Fruit fly (Drosophila melanogaster) whole organism, embryonic: Measurements from ENCODE around the gene mGluR.

ENCODE experiments used
- Abd-B ChIP-seq: fragments of 200-800 bp; sonication (Bioruptor generic); optimal IDR thresholded peaks from 2 replicates; lab custom pipeline; 2018; ENCODE audit warnings: missing biosample characterization, mild to moderate bottlenecking, missing genetic modification characterization, moderate library complexity
- Asciz ChIP-seq: fragments of 200-800 bp; sonication (Bioruptor generic); optimal IDR thresholded peaks from 2 replicates; lab custom pipeline; 2017; ENCODE audit warnings: missing biosample characterization, mild to moderate bottlenecking, missing genetic modification characterization, missing genetic modification reagents
- BEAF-32 ChIP-seq: fragments of 200-800 bp; sonication (Bioruptor generic); optimal IDR thresholded peaks from 3 replicates; lab custom pipeline; 2017; ENCODE audit warnings: missing biosample characterization, missing genetic modification characterization, mild to moderate bottlenecking, moderate library complexity, missing genetic modification reagents
- CG1024 ChIP-seq: fragments of 200-800 bp; sonication (Bioruptor generic); IDR thresholded peaks from 2 replicates; pipeline ENCODE4 v1.3.6; 2022; ENCODE audit warnings: missing biosample characterization, missing genetic modification characterization
- CG10654 ChIP-seq: fragments of 200-800 bp; sonication (Bioruptor generic); optimal IDR thresholded peaks from 2 replicates; lab custom pipeline; 2016; ENCODE audit warnings: missing biosample characterization, missing genetic modification characterization
- CG11560 ChIP-seq: fragments of 200-800 bp; sonication (Bioruptor generic); IDR thresholded peaks from 3 replicates; pipeline ENCODE4 v1.3.6; 2022; ENCODE audit warnings: missing biosample characterization, missing genetic modification characterization
- CG11695 ChIP-seq: fragments of 200-800 bp; sonication (Bioruptor generic); IDR thresholded peaks from 3 replicates; pipeline ENCODE4 v1.3.6; 2022; ENCODE audit warnings: missing biosample characterization, missing genetic modification characterization
- CG1233 ChIP-seq: fragments of 200-800 bp; sonication (Bioruptor generic); optimal IDR thresholded peaks from 4 replicates; lab custom pipeline; 2018; ENCODE audit warnings: missing biosample characterization, mild to moderate bottlenecking, missing genetic modification characterization
- CG12744 ChIP-seq: fragments of 200-800 bp; sonication (Bioruptor generic); optimal IDR thresholded peaks from 2 replicates; lab custom pipeline; 2016; ENCODE audit warnings: missing biosample characterization, missing genetic modification characterization
- CG13775 ChIP-seq: fragments of 200-800 bp; sonication (Bioruptor generic); optimal IDR thresholded peaks from 3 replicates; lab custom pipeline; 2017; ENCODE audit warnings: missing biosample characterization, mild to moderate bottlenecking, missing genetic modification characterization
- CG15269 ChIP-seq: fragments of 200-800 bp; sonication (Bioruptor generic); optimal IDR thresholded peaks from 2 replicates; lab custom pipeline; 2018; ENCODE audit warnings: missing biosample characterization, mild to moderate bottlenecking, missing genetic modification characterization, moderate library complexity
- CG17829 ChIP-seq: fragments of 200-800 bp; optimal IDR thresholded peaks from 2 replicates; lab custom pipeline; 2019; ENCODE audit warnings: missing biosample characterization, mild to moderate bottlenecking, missing genetic modification characterization, moderate library complexity
- CG2889 ChIP-seq: fragments of 200-800 bp; sonication (Bioruptor generic); IDR thresholded peaks from 3 replicates; pipeline ENCODE4 v1.3.6; 2022; ENCODE audit warnings: missing biosample characterization, missing genetic modification characterization
- CG3163 ChIP-seq: fragments of 200-800 bp; sonication (Bioruptor generic); optimal IDR thresholded peaks from 3 replicates; lab custom pipeline; 2016; ENCODE audit warnings: missing biosample characterization, missing genetic modification characterization
- CG4820 ChIP-seq: fragments of 200-800 bp; sonication (Bioruptor generic); optimal IDR thresholded peaks from 3 replicates; lab custom pipeline; 2016; ENCODE audit warnings: missing biosample characterization, missing genetic modification characterization
- CG6689 ChIP-seq: fragments of 200-800 bp; sonication (Bioruptor generic); IDR thresholded peaks from 2 replicates; pipeline ENCODE4 v1.3.6; 2022; ENCODE audit warnings: missing biosample characterization, missing genetic modification characterization
- CG6791 ChIP-seq: fragments of 200-800 bp; sonication (Bioruptor generic); IDR thresholded peaks from 3 replicates; pipeline ENCODE4 v1.3.6; 2022; ENCODE audit warnings: missing biosample characterization, missing genetic modification characterization; ENCODE audit not compliant: partially characterized antibody
- CG7556 ChIP-seq: fragments of 200-800 bp; sonication (Bioruptor generic); optimal IDR thresholded peaks from 2 replicates; lab custom pipeline; 2017; ENCODE audit warnings: missing biosample characterization, mild to moderate bottlenecking, missing genetic modification characterization
- CG8924 ChIP-seq: fragments of 200-800 bp; optimal IDR thresholded peaks from 3 replicates; lab custom pipeline; 2019; ENCODE audit warnings: missing biosample characterization, mild to moderate bottlenecking, missing genetic modification characterization, moderate library complexity
- CTCF ChIP-seq: fragments of 200-800 bp; sonication (Bioruptor generic); optimal IDR thresholded peaks from 2 replicates; lab custom pipeline; 2017; ENCODE audit warnings: missing biosample characterization, mild to moderate bottlenecking, missing genetic modification characterization, moderate library complexity
- CkIIα-i1 ChIP-seq: fragments of 200-800 bp; sonication (Bioruptor generic); IDR thresholded peaks from 2 replicates; pipeline ENCODE4 v1.3.6; 2022; ENCODE audit warnings: missing biosample characterization, missing genetic modification characterization
- Eip74EF ChIP-seq, 2 experiments: fragments of 200-800 bp in 1 of 2; fragments of >200 bp in 1 of 2; sonication (Bioruptor generic) in 1 of 2; optimal IDR thresholded peaks; 2 replicates each; lab custom pipeline; 2017 to 2019; ENCODE audit warnings: missing biosample characterization in 2 of 2, missing genetic modification characterization in 2 of 2, mild to moderate bottlenecking in 1 of 2, moderate library complexity in 1 of 2
- Hey ChIP-seq: fragments of 200-800 bp; sonication (Bioruptor generic); optimal IDR thresholded peaks from 3 replicates; lab custom pipeline; 2018; ENCODE audit warnings: missing biosample characterization, mild to moderate bottlenecking, missing genetic modification characterization
- HmgZ ChIP-seq: fragments of 200-800 bp; sonication (Bioruptor generic); optimal IDR thresholded peaks from 2 replicates; lab custom pipeline; 2018; ENCODE audit warnings: missing biosample characterization, mild to moderate bottlenecking, missing genetic modification characterization
- Hmx ChIP-seq: fragments of 200-800 bp; sonication (Bioruptor generic); optimal IDR thresholded peaks from 2 replicates; lab custom pipeline; 2016; ENCODE audit warnings: missing biosample characterization, missing genetic modification characterization
- Hr3 ChIP-seq: fragments of 200-800 bp; sonication (Bioruptor generic); optimal IDR thresholded peaks from 3 replicates; lab custom pipeline; 2016; ENCODE audit warnings: missing biosample characterization, missing genetic modification characterization
- Meics ChIP-seq: fragments of 200-800 bp; sonication (Bioruptor generic); optimal IDR thresholded peaks from 2 replicates; lab custom pipeline; 2017; ENCODE audit warnings: missing biosample characterization, mild to moderate bottlenecking, missing genetic modification characterization
- NK7.1 ChIP-seq: fragments of 200-800 bp; sonication (Bioruptor generic); optimal IDR thresholded peaks from 3 replicates; lab custom pipeline; 2016; ENCODE audit warnings: missing biosample characterization, missing genetic modification characterization
- Nf-YA ChIP-seq: fragments of 200-800 bp; sonication (Bioruptor generic); IDR thresholded peaks from 2 replicates; pipeline ENCODE4 v1.3.6; 2022; ENCODE audit warnings: missing biosample characterization, missing genetic modification characterization
- Sin3A ChIP-seq: fragments of >200 bp; optimal IDR thresholded peaks from 2 replicates; lab custom pipeline; 2018
- Ssrp ChIP-seq: fragments of 200-800 bp; sonication (Bioruptor generic); optimal IDR thresholded peaks from 2 replicates; lab custom pipeline; 2018; ENCODE audit warnings: missing biosample characterization, mild to moderate bottlenecking, missing genetic modification characterization, moderate library complexity
- ab ChIP-seq: fragments of 200-800 bp; sonication (Bioruptor generic); optimal IDR thresholded peaks from 2 replicates; lab custom pipeline; 2016; ENCODE audit warnings: missing biosample characterization, missing genetic modification characterization
- al ChIP-seq: fragments of 200-800 bp; sonication (Bioruptor generic); IDR thresholded peaks from 2 replicates; pipeline ENCODE4 v1.3.6; 2022; ENCODE audit warnings: missing biosample characterization, missing genetic modification characterization
- ara ChIP-seq: fragments of 200-800 bp; sonication (Bioruptor generic); IDR thresholded peaks from 2 replicates; pipeline ENCODE4 v1.3.6; 2022; ENCODE audit warnings: missing biosample characterization, missing genetic modification characterization
- bab2 ChIP-seq: fragments of 200-800 bp; sonication (Bioruptor generic); optimal IDR thresholded peaks from 2 replicates; lab custom pipeline; 2016; ENCODE audit warnings: missing biosample characterization, missing genetic modification characterization
- danr ChIP-seq: fragments of 200-800 bp; sonication (Bioruptor generic); IDR thresholded peaks from 2 replicates; pipeline ENCODE4 v1.3.6; 2022; ENCODE audit warnings: missing biosample characterization, missing genetic modification characterization
- disco-r ChIP-seq: fragments of 200-800 bp; sonication (Bioruptor generic); optimal IDR thresholded peaks from 2 replicates; lab custom pipeline; 2016; ENCODE audit warnings: missing biosample characterization, missing genetic modification characterization
- dmrt99B ChIP-seq: fragments of 200-800 bp; sonication (Bioruptor generic); optimal IDR thresholded peaks from 2 replicates; lab custom pipeline; 2018; ENCODE audit warnings: missing biosample characterization, mild to moderate bottlenecking, missing genetic modification characterization, moderate library complexity
- dpn ChIP-seq, 2 experiments: fragments of 200-800 bp; sonication (Bioruptor generic); optimal IDR thresholded peaks; 3 replicates each; lab custom pipeline; 2016; ENCODE audit warnings: missing biosample characterization in 2 of 2, missing genetic modification characterization in 2 of 2
- fru ChIP-seq: fragments of >200 bp; optimal IDR thresholded peaks from 2 replicates; lab custom pipeline; 2017
- grau ChIP-seq: fragments of 200-800 bp; optimal IDR thresholded peaks from 3 replicates; lab custom pipeline; 2019; ENCODE audit warnings: missing biosample characterization, mild to moderate bottlenecking, missing genetic modification characterization, moderate library complexity
- luna ChIP-seq: fragments of 200-800 bp; sonication (Bioruptor generic); optimal IDR thresholded peaks from 2 replicates; lab custom pipeline; 2016; ENCODE audit warnings: missing biosample characterization, missing genetic modification characterization
- odd ChIP-seq: fragments of 200-800 bp; sonication (Bioruptor generic); optimal IDR thresholded peaks from 2 replicates; lab custom pipeline; 2017; ENCODE audit warnings: missing biosample characterization, mild to moderate bottlenecking, missing genetic modification characterization
- pho ChIP-seq: fragments of 200-800 bp; sonication (Bioruptor generic); optimal IDR thresholded peaks from 2 replicates; lab custom pipeline; 2016; ENCODE audit warnings: missing biosample characterization, missing genetic modification characterization
- phol ChIP-seq: fragments of 200-800 bp; sonication (Bioruptor generic); optimal IDR thresholded peaks from 3 replicates; lab custom pipeline; 2018; ENCODE audit warnings: missing biosample characterization, mild to moderate bottlenecking, missing genetic modification characterization, moderate library complexity
- ranshi ChIP-seq: fragments of 200-800 bp; sonication (Bioruptor generic); IDR thresholded peaks from 2 replicates; pipeline ENCODE4 v1.3.6; 2022; ENCODE audit warnings: missing biosample characterization, missing genetic modification characterization
- repo ChIP-seq: fragments of 200-800 bp; sonication (Bioruptor generic); optimal IDR thresholded peaks from 2 replicates; lab custom pipeline; 2016; ENCODE audit warnings: missing biosample characterization, missing genetic modification characterization
- sens-2 ChIP-seq: fragments of 200-800 bp; sonication (Bioruptor generic); IDR thresholded peaks from 2 replicates; pipeline ENCODE4 v1.3.6; 2022; ENCODE audit warnings: missing biosample characterization, missing genetic modification characterization
- seq ChIP-seq: fragments of 200-800 bp; sonication (Bioruptor generic); IDR thresholded peaks from 2 replicates; pipeline ENCODE4 v1.3.6; 2022; ENCODE audit warnings: missing biosample characterization, missing genetic modification characterization
- sob ChIP-seq: fragments of 200-800 bp; sonication (Bioruptor generic); IDR thresholded peaks from 2 replicates; pipeline ENCODE4 v1.3.6; 2022; ENCODE audit warnings: missing biosample characterization, missing genetic modification characterization
- tup ChIP-seq: fragments of 200-800 bp; sonication (Bioruptor generic); optimal IDR thresholded peaks from 2 replicates; lab custom pipeline; 2016; ENCODE audit warnings: missing biosample characterization, mild to moderate bottlenecking, missing genetic modification characterization, moderate library complexity
- wor ChIP-seq: fragments of 200-800 bp; sonication (Bioruptor generic); IDR thresholded peaks from 2 replicates; pipeline ENCODE4 v1.3.6; 2022; ENCODE audit warnings: missing biosample characterization, missing genetic modification characterization

Gene mGluR

DNA sequence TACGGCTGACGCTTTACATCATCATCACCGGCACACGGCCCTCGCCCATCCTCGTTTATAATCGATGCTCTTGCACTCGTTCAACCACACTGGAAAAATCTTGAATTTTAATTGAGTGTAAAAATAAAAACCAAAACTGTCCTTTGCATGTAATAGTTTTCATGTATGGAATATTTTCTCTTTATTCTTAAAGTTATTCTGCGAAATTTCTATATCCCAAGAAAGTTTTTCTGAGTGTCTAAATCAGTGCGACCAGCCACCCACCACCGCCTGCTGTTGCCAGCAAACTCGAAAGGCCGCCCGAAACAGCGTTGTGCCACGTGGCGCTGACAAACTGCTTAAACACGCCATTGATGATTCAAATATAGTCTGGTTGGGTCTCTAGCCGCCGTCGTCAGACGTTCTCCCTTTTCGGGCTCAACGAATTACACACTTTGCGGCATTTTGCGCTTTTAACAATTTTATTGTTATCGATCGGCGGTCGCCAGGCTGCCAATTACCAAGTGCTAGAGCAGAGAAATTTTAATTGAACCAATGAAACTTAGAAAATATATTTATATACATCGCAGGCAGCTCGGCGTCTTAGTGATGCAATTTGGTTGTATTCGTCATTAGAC is 46.3 kb downstream of the mGluR start (continued):
- TF ChIP-seq al (GFP tag; lab: Robert Waterston, UW), result no peak
- TF ChIP-seq dmrt99B (tag; lab: Kevin White, UChicago), result peak; percentile 83
- peak; percentile 70 for TF ChIP-seq Asciz (GFP tag; lab: Kevin White, UChicago)
- peak; percentile 77 for TF ChIP-seq CG17829 (tag; lab: Kevin White, UChicago)
- peak; percentile 49 for TF ChIP-seq tup (GFP tag; lab: Kevin White, UChicago)
- no peak; the same call in 1 of the 2 replicates for TF ChIP-seq ranshi
- peak; percentile 67 for TF ChIP-seq Hr3 (GFP tag; lab: Kevin White, UChicago)
- no peak for TF ChIP-seq CkIIα-i1 (GFP tag; lab: Robert Waterston, UW)
- TF ChIP-seq CG7556 (GFP tag; lab: Kevin White, UChicago), result peak; percentile 79
- no peak; the same call in 1 of the 2 replicates for TF ChIP-seq sob (GFP tag; lab: Robert Waterston, UW)
- TF ChIP-seq CG6791 (GFP tag; lab: Robert Waterston, UW), result no peak
- TF ChIP-seq grau (tag; lab: Kevin White, UChicago), result peak; percentile 68
- peak; percentile 58 to 81 for TF ChIP-seq dpn (GFP tag; optimal IDR thresholded peaks at IDR 0.05; lab: Kevin White, UChicago)
- no peak for TF ChIP-seq odd (GFP tag; lab: Kevin White, UChicago)
- no peak for TF ChIP-seq luna
- TF ChIP-seq CG6689 (GFP tag; lab: Robert Waterston, UW), result no peak; the same call in 1 of the 2 replicates
- TF ChIP-seq danr (GFP tag; lab: Robert Waterston, UW), result no peak
- no peak for TF ChIP-seq Abd-B (GFP tag; lab: Kevin White, UChicago)
- TF ChIP-seq Sin3A (lab: Kevin White, UChicago), result no peak
- peak; percentile 78 for TF ChIP-seq phol (tag; lab: Kevin White, UChicago)
- peak; percentile 70 for TF ChIP-seq repo (GFP tag; lab: Kevin White, UChicago)
- peak; percentile 67 for TF ChIP-seq CG13775 (GFP tag; lab: Kevin White, UChicago)
- peak; percentile 71; the same call in 2 of the 3 replicates for TF ChIP-seq CG2889 (GFP tag; lab: Robert Waterston, UW)
- TF ChIP-seq CG1233 (GFP tag; lab: Kevin White, UChicago), result peak; percentile 57
- TF ChIP-seq Nf-YA (GFP tag; lab: Robert Waterston, UW), result peak; percentile 62
- no peak; the same call in 1 of the 2 replicates for TF ChIP-seq CG1024 (GFP tag; lab: Robert Waterston, UW)
- TF ChIP-seq CG11695 (GFP tag; lab: Robert Waterston, UW), result peak; percentile 78
- no peak for TF ChIP-seq pho (GFP tag; lab: Kevin White, UChicago)
- TF ChIP-seq fru (lab: Kevin White, UChicago), result no peak
- TF ChIP-seq CG15269, result no peak
- no peak for TF ChIP-seq BEAF-32 (GFP tag; lab: Kevin White, UChicago)
- peak; percentile 73 for TF ChIP-seq CG4820 (GFP tag; lab: Kevin White, UChicago)
- peak; percentile 66 for TF ChIP-seq seq (GFP tag; lab: Robert Waterston, UW)
- peak; percentile 72 for TF ChIP-seq bab2 (GFP tag; lab: Kevin White, UChicago)
- peak; percentile 51 for TF ChIP-seq CG3163 (GFP tag; lab: Kevin White, UChicago)
- peak; percentile 57 for TF ChIP-seq disco-r (GFP tag; lab: Kevin White, UChicago)
- TF ChIP-seq CTCF (GFP tag; lab: Kevin White, UChicago), result peak; percentile 36
- peak; percentile 100 for TF ChIP-seq Hey (tag; lab: Kevin White, UChicago)
- no peak; the same call in 1 of the 2 replicates for TF ChIP-seq ara
- TF ChIP-seq Meics (GFP tag; lab: Kevin White, UChicago), result peak; percentile 55
- TF ChIP-seq CG11560, result no peak
- TF ChIP-seq Eip74EF (GFP tag; optimal IDR thresholded peaks at IDR 0.05; lab: Kevin White, UChicago), result peak in 1 of 2 experiments; percentile 37
- no peak for TF ChIP-seq Hmx (GFP tag; lab: Kevin White, UChicago)
- no peak for TF ChIP-seq ab
- peak; percentile 64 for TF ChIP-seq wor (GFP tag; lab: Robert Waterston, UW)
- TF ChIP-seq CG10654 (GFP tag; lab: Kevin White, UChicago), result peak; percentile 55
- peak; percentile 50 for TF ChIP-seq HmgZ
- TF ChIP-seq CG12744 (GFP tag; lab: Kevin White, UChicago), result peak; percentile 9
- no peak for TF ChIP-seq Ssrp
- peak; percentile 80 for TF ChIP-seq CG8924 (tag; lab: Kevin White, UChicago)
- TF ChIP-seq sens-2 (GFP tag; lab: Robert Waterston, UW), result no peak; the same call in 1 of the 2 replicates
- TF ChIP-seq NK7.1 (GFP tag; lab: Kevin White, UChicago), result peak; percentile 24
